Fruit fly (Drosophila melanogaster) whole organism, adult: Measurements from ENCODE around the gene CG31087.

Source experiments
- CG12768 ChIP-seq: fragments of 200-800 bp; sonication (Bioruptor generic); optimal IDR thresholded peaks from 2 replicates; lab custom pipeline; 2017; ENCODE audit warnings: missing biosample characterization, missing genetic modification characterization, mild to moderate bottlenecking, moderate library complexity, missing genetic modification reagents
- CG1620 ChIP-seq: fragments of 200-800 bp; sonication (Bioruptor generic); optimal IDR thresholded peaks from 2 replicates; lab custom pipeline; 2016; ENCODE audit warnings: missing biosample characterization, missing genetic modification characterization
- CG5204 ChIP-seq: fragments of 200-800 bp; sonication (Bioruptor generic); optimal IDR thresholded peaks from 2 replicates; lab custom pipeline; 2016; ENCODE audit warnings: missing biosample characterization, missing genetic modification characterization
- CG7101 ChIP-seq: fragments of 200-800 bp; sonication (Bioruptor generic); optimal IDR thresholded peaks from 2 replicates; lab custom pipeline; 2018; ENCODE audit warnings: missing biosample characterization, mild to moderate bottlenecking, missing genetic modification characterization, moderate library complexity
- Clk ChIP-seq: fragments of 200-800 bp; sonication (Bioruptor generic); optimal IDR thresholded peaks from 2 replicates; lab custom pipeline; 2017; ENCODE audit warnings: missing biosample characterization, missing genetic modification characterization
- Crg-1 ChIP-seq: fragments of 200-800 bp; sonication (Bioruptor generic); optimal IDR thresholded peaks from 2 replicates; lab custom pipeline; 2016; ENCODE audit warnings: missing biosample characterization, missing genetic modification characterization
- cic ChIP-seq: fragments of 200-800 bp; sonication (Bioruptor generic); optimal IDR thresholded peaks from 2 replicates; lab custom pipeline; 2017; ENCODE audit warnings: missing biosample characterization, mild to moderate bottlenecking, missing genetic modification characterization, moderate library complexity
- ovo ChIP-seq: fragments of 200-800 bp; sonication (Bioruptor generic); optimal IDR thresholded peaks from 2 replicates; lab custom pipeline; 2016; ENCODE audit warnings: missing biosample characterization, missing genetic modification characterization
- tj ChIP-seq: fragments of 200-800 bp; sonication (Bioruptor generic); optimal IDR thresholded peaks from 3 replicates; lab custom pipeline; 2017; ENCODE audit warnings: missing biosample characterization, mild to moderate bottlenecking, missing genetic modification characterization, moderate library complexity

DNA sequence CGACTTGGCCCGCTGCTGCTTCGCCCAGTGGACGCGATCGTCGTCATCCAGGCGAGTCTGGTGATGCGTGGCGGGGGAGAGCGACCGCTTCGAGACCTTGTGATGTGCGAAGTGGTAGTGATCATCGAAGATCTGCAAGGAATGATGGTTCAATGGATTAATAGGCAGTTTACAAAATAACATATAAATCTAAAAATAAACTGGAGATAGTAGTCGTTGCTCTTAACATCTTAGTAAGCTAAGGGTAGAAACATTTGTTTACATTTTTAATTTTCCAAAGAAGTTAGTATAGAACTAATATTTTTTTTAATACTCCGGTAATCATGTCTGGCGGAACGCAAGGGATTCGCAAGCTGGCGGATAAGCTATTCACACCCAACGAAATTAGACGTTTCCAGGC is 44.4 kb upstream of the CG31087 start, which contains the start of gene ND-49L:
- TF ChIP-seq CG12768 (GFP tag; lab: Kevin White, UChicago) = no peak
- TF ChIP-seq CG1620 = no peak
- TF ChIP-seq Clk = no peak
- no peak for TF ChIP-seq Crg-1 (GFP tag; lab: Kevin White, UChicago)
- no peak for TF ChIP-seq tj
- no peak for TF ChIP-seq ovo
- no peak for TF ChIP-seq CG5204 (GFP tag; lab: Kevin White, UChicago)
- no peak for TF ChIP-seq CG7101 (tag; lab: Kevin White, UChicago)
- no peak for TF ChIP-seq cic
